Fruit fly (Drosophila melanogaster) whole organism, wandering third instar larva: Measurements from ENCODE around the gene CG12081.

Experiments
- CG32264 ChIP-seq: fragments of 200-800 bp; sonication (Bioruptor generic); optimal IDR thresholded peaks from 2 replicates; lab custom pipeline; 2016; ENCODE audit warnings: missing biosample characterization, missing genetic modification characterization
- CG9705 ChIP-seq: fragments of 200-800 bp; sonication (Bioruptor generic); optimal IDR thresholded peaks from 2 replicates; lab custom pipeline; 2018; ENCODE audit warnings: missing biosample characterization, mild to moderate bottlenecking, missing genetic modification characterization
- CrebA ChIP-seq: fragments of 200-800 bp; sonication (Bioruptor generic); optimal IDR thresholded peaks from 2 replicates; lab custom pipeline; 2016; ENCODE audit warnings: missing biosample characterization, mild to moderate bottlenecking, missing genetic modification characterization, borderline replicate concordance
- Dfd ChIP-seq: fragments of >200 bp; optimal IDR thresholded peaks from 2 replicates; lab custom pipeline; 2017; ENCODE audit warnings: missing biosample characterization, missing genetic modification characterization
- Hnf4 ChIP-seq: fragments of 200-800 bp; sonication (Bioruptor generic); optimal IDR thresholded peaks from 2 replicates; lab custom pipeline; 2016; ENCODE audit warnings: missing biosample characterization, mild to moderate bottlenecking, missing genetic modification characterization
- Hr83 ChIP-seq: fragments of 200-300 bp; sonication (Bioruptor generic); optimal IDR thresholded peaks from 2 replicates; lab custom pipeline; 2016; ENCODE audit warnings: missing biosample characterization, mild to moderate bottlenecking, missing genetic modification characterization, moderate library complexity; ENCODE audit not compliant: poor library complexity, severe bottlenecking
- Myc ChIP-seq: fragments of >200 bp; optimal IDR thresholded peaks from 2 replicates; lab custom pipeline; 2017
- N ChIP-seq: fragments of >200 bp; optimal IDR thresholded peaks from 2 replicates; lab custom pipeline; 2018; ENCODE audit warnings: missing biosample characterization, missing external identifiers, missing genetic modification characterization
- Sp1 ChIP-seq: fragments of 200-800 bp; sonication (Bioruptor generic); optimal IDR thresholded peaks from 3 replicates; lab custom pipeline; 2019; ENCODE audit warnings: missing biosample characterization, mild to moderate bottlenecking, missing genetic modification characterization, moderate library complexity
- br ChIP-seq: fragments of 200-800 bp; sonication (Bioruptor generic); optimal IDR thresholded peaks from 2 replicates; lab custom pipeline; 2016; ENCODE audit warnings: missing biosample characterization, missing genetic modification characterization
- ey ChIP-seq: fragments of 200-800 bp; sonication (Bioruptor generic); optimal IDR thresholded peaks from 2 replicates; lab custom pipeline; 2016; ENCODE audit warnings: missing biosample characterization, missing genetic modification characterization
- fru ChIP-seq: fragments of 200-800 bp; sonication (Bioruptor generic); optimal IDR thresholded peaks from 3 replicates; lab custom pipeline; 2016; ENCODE audit warnings: missing biosample characterization, mild to moderate bottlenecking, missing genetic modification characterization
- h ChIP-seq: fragments of 200-800 bp; sonication (Bioruptor generic); optimal IDR thresholded peaks from 3 replicates; lab custom pipeline; 2016; ENCODE audit warnings: missing biosample characterization, mild to moderate bottlenecking, missing genetic modification characterization
- psq ChIP-seq: fragments of 200-800 bp; sonication (Bioruptor generic); optimal IDR thresholded peaks from 3 replicates; lab custom pipeline; 2017; ENCODE audit warnings: missing biosample characterization, mild to moderate bottlenecking, missing genetic modification characterization, moderate library complexity
- rgr ChIP-seq: fragments of 200-800 bp; sonication (Bioruptor generic); optimal IDR thresholded peaks from 3 replicates; lab custom pipeline; 2016; ENCODE audit warnings: missing biosample characterization, mild to moderate bottlenecking, missing genetic modification characterization
- sage ChIP-seq: fragments of 200-800 bp; sonication (Bioruptor generic); optimal IDR thresholded peaks from 2 replicates; lab custom pipeline; 2016; ENCODE audit warnings: missing biosample characterization, mild to moderate bottlenecking, missing genetic modification characterization
- sv ChIP-seq: fragments of 200-800 bp; sonication (Bioruptor generic); optimal IDR thresholded peaks from 3 replicates; lab custom pipeline; 2016; ENCODE audit warnings: missing biosample characterization, missing genetic modification characterization
- usp ChIP-seq: fragments of >200 bp; optimal IDR thresholded peaks from 2 replicates; lab custom pipeline; 2017; ENCODE audit warnings: missing biosample characterization, missing genetic modification characterization

The CG12081 gene

DNA sequence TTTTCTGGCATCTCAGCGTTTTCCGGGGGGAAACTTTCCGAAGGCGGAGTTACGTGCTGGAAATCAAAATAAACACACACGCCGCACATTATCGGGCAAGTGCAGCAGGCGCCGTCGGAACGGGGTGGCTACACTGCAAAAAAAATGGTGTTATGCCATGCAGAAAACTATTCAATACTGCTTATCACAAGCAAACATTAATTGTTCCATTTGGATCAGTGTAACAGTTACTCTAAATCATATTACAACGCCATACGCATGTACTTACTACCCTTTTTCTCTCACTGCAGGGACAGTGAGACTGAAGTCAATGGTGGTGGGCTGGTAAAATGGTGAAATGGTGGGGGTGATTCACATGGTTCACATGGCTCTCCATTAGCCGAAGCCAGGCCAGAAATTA, 38.6 kb downstream of the CG12081 start (continued):
- no peak for TF ChIP-seq Hr83 (GFP tag; lab: Kevin White, UChicago)
- TF ChIP-seq Hnf4, result no peak

DNA sequence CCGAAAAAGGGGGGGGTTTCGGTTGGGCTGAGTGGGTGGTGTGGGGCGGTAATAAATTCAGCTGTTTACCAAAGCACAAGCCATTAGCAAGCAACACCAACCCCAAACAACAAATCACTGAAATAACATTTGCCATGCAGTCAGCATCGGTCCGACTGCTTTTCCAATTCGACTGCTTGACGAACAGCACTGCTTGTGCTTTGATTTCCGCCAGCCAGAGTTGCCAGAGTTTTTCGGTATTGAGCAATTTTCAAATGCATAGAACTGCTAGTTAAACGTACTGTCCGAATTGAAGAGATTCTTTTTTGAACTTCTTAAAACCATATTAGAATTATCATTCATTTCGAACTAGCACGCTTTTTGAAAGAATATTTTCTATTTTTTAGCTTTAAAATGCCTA, 46.2 kb downstream of the CG12081 start:
- TF ChIP-seq sv (GFP tag; lab: Kevin White, UChicago) (no peak), Myc (lab: Kevin White, UChicago) (no peak), Hr83 (GFP tag; lab: Kevin White, UChicago) (no peak), Sp1 (no peak), h (GFP tag; lab: Kevin White, UChicago) (no peak), psq (GFP tag; lab: Kevin White, UChicago) (no peak), rgr (no peak), Hnf4 (no peak), CG9705 (GFP tag; lab: Kevin White, UChicago) (no peak), sage (GFP tag; lab: Kevin White, UChicago) (no peak)

DNA sequence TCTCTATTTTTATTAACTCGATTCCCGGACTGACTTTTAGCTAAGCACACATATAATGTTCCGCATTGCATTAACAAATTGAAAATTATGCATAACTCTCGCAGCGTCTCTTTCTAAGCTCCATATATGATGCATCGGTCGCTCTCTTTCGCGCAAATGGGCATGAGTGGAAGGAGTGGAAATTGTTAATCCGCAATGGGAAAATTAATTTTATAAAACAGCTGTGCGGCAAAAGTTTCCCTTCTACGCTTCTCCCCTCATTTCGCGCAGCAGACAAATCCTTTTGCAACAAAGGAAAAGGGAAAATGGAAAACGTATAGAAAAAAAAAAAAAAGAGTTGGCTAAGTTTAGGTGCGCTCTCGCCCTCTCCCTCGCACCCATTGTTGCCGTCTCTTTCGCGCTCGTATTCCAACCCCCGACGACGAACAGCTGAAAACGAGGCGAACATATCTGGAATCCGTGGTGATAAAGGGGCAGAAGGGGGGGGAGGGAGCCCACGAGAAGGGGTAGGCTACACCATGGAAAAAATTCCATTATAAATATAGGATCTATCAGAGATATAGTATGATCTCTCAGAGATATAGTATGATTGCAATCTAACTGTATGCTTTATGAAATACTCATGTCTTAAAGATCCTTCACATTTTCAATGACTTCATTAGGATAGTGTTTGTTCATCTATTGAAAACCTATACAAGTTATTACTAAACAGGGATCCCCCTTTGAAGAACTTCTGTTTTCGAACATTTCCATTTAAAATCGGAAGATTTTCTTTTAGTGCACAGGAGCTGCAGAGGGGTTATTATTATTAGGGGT, 47.7 kb downstream of the CG12081 start:
- TF ChIP-seq N (no peak), psq (GFP tag; lab: Kevin White, UChicago) (no peak), br (GFP tag; lab: Kevin White, UChicago) (no peak), fru (no peak), CrebA (GFP tag; lab: Kevin White, UChicago) (no peak)

DNA sequence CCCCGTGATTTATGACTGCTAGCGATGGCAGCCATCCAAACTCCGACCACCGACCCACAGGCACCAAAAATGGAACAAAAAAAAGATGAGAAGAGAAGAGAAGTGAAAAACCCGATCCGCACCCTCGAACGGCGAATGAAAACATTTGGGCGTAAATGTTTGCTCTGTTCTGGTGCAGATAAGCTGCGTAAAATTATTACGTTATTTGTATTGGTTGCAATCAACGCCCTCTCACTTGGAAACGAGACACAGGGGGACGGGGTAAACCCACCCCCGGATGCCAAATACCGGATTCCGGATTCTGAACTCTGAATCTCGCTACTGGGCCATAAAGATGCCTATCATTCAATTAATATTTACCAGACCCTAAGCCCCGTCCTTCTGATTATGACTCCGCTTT, 48.4 kb downstream of the CG12081 start:
- no peak for TF ChIP-seq Dfd (GFP tag; lab: Kevin White, UChicago)
- no peak for TF ChIP-seq CrebA (GFP tag; lab: Kevin White, UChicago)
- TF ChIP-seq ey, result no peak
- TF ChIP-seq N, result no peak
- no peak for TF ChIP-seq CG32264 (GFP tag; lab: Kevin White, UChicago)
- TF ChIP-seq sv (GFP tag; lab: Kevin White, UChicago), result no peak
- TF ChIP-seq usp (GFP tag; lab: Kevin White, UChicago), result no peak
- no peak for TF ChIP-seq rgr
- TF ChIP-seq, all 38 proteins: peak for 0
